Worm (Caenorhabditis elegans) whole organism, L2 larva: ENCODE measurements around the gene T13C5.6.

Source experiments
- alr-1 ChIP-seq: fragments of 150-350 bp; optimal IDR thresholded peaks from 2 replicates; lab custom pipeline; 2014; ENCODE audit warnings: missing biosample characterization, missing genetic modification characterization
- aly-2 ChIP-seq: fragments of 150-350 bp; optimal IDR thresholded peaks from 2 replicates; lab custom pipeline; 2014; ENCODE audit warnings: missing biosample characterization, missing genetic modification characterization
- dmd-4 ChIP-seq: sonication (generic microtip); optimal IDR thresholded peaks from 2 replicates; lab custom pipeline; 2017; ENCODE audit warnings: missing biosample characterization, missing genetic modification characterization
- elt-3 ChIP-seq: sonication (generic microtip); optimal IDR thresholded peaks from 2 replicates; lab custom pipeline; 2017; ENCODE audit warnings: missing biosample characterization, missing genetic modification characterization
- nhr-77 ChIP-seq: fragments of 150-350 bp; optimal IDR thresholded peaks from 2 replicates; lab custom pipeline; 2014; ENCODE audit warnings: missing biosample characterization, missing genetic modification characterization
- sma-9 ChIP-seq, 2 experiments: fragments of 150-350 bp in 1 of 2; sonication (generic microtip) in 1 of 2; optimal IDR thresholded peaks; 2 replicates each; lab custom pipeline; 2014 to 2016; ENCODE audit warnings: missing genetic modification characterization in 2 of 2, mild to moderate bottlenecking in 1 of 2, missing biosample characterization in 1 of 2, missing compliant biosample characterization in 1 of 2, missing genetic modification reagents in 1 of 2, moderate library complexity in 1 of 2
- unc-39 ChIP-seq: fragments of 150-350 bp; optimal IDR thresholded peaks from 2 replicates; lab custom pipeline; 2014; ENCODE audit warnings: missing biosample characterization, missing genetic modification characterization
- unc-62 ChIP-seq: fragments of 150-350 bp; optimal IDR thresholded peaks from 2 replicates; lab custom pipeline; 2014; ENCODE audit warnings: missing biosample characterization, missing genetic modification reagents, missing genetic modification characterization

- TF ChIP-seq sma-9 (GFP tag; optimal IDR thresholded peaks at IDR 0.05; lab: Kevin White, UChicago) (peak; percentile 62), sma-9 (tag; optimal IDR thresholded peaks at IDR 0.05; lab: Kevin White, UChicago) (no peak), elt-3 (tag; lab: Kevin White, UChicago) (no peak), unc-62 (GFP tag; lab: Kevin White, UChicago) (no peak), alr-1 (tag; lab: Kevin White, UChicago) (no peak), nhr-77 (no peak), aly-2 (tag; lab: Kevin White, UChicago) (no peak), dmd-4 (tag; lab: Kevin White, UChicago) (no peak), unc-39 (no peak)
Observed at ce11 chrX:6250866-6251265, 43.4 kb upstream of the T13C5.6 start.
